Fruit fly (Drosophila melanogaster): ENCODE measurements around the gene CG42729.
A peak's percentile ranks its signal among the peaks of the same experiment; 100 is the strongest.

Gene CG42729

DNA sequence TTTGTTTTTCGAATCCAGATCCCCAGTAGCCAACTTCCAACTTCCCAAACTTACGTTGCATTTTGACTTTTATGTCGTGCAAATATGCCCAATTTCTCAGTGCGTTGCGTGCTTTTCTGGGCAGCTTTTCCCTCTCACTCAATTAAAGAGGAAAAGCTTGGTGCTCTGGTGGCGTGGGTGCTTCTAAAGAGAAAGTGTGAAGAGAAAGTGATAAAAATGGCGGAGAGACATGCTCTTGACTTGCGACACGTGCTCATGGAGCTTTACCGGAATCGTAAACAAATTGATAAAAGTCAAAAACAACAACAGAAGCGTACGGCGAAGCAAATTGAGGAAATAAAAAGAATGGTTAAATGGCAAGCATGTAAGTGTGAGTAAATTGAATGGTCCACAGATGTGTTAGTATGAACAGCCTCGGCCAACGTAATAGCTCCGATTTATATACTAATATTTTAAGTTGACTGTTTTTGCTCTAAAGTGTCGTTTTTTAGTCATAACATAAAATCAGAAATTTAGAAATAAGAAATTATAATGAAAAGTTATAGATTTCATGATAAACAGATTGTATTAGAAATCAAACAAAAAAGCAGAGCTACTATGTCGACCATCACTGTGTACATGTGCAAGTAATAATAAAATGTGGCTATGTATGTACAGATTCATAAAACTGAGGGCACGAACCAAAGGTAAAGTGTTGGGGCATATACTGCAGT is 33.3 kb downstream of the CG42729 start (continued):
- TF ChIP-seq CG33557 (GFP tag; optimal IDR thresholded peaks at IDR 0.05): no peak
- TF ChIP-seq CG30403 (GFP tag; optimal IDR thresholded peaks at IDR 0.05): peak; percentile 7
- no peak for TF ChIP-seq CG4707 (GFP tag; optimal IDR thresholded peaks at IDR 0.05)
- peak; percentile 82 for TF ChIP-seq cwo (GFP tag; optimal IDR thresholded peaks at IDR 0.05)
- no peak for TF ChIP-seq chn (GFP tag; optimal IDR thresholded peaks at IDR 0.05)
- no peak for TF ChIP-seq Dad (GFP tag; optimal IDR thresholded peaks at IDR 0.05)
- TF ChIP-seq E2f1 (GFP tag; IDR thresholded peaks at IDR 0.05): peak; percentile 34; the same call in 1 of the 2 replicates
- TF ChIP-seq CG12391 (tag; optimal IDR thresholded peaks at IDR 0.05): peak; percentile 5
- no peak for TF ChIP-seq ewg (GFP tag; optimal IDR thresholded peaks at IDR 0.05)
- no peak for TF ChIP-seq Sin3A (optimal IDR thresholded peaks at IDR 0.05)
- no peak for TF ChIP-seq CG7372 (GFP tag; IDR thresholded peaks at IDR 0.05)
- TF ChIP-seq tap (tag; optimal IDR thresholded peaks at IDR 0.05): peak; percentile 60
- TF ChIP-seq eve (GFP tag; optimal IDR thresholded peaks at IDR 0.05): no peak
- TF ChIP-seq CG1529 (GFP tag; optimal IDR thresholded peaks at IDR 0.05): no peak
- no peak for TF ChIP-seq CG10979 (tag; optimal IDR thresholded peaks at IDR 0.05)
- TF ChIP-seq vvl (GFP tag; IDR thresholded peaks at IDR 0.05): no peak
- TF ChIP-seq Jarid2 (GFP tag; optimal IDR thresholded peaks at IDR 0.05): peak; percentile 3
- no peak for TF ChIP-seq CG10565 (GFP tag; optimal IDR thresholded peaks at IDR 0.05)
- peak; percentile 34 for TF ChIP-seq bcd (GFP tag; optimal IDR thresholded peaks at IDR 0.05)
- TF ChIP-seq CG6654 (GFP tag; optimal IDR thresholded peaks at IDR 0.05): peak; percentile 16
- TF ChIP-seq CG2712 (tag; optimal IDR thresholded peaks at IDR 0.05): peak; percentile 25
- TF ChIP-seq NK7.1 (GFP tag; optimal IDR thresholded peaks at IDR 0.05): no peak
- TF ChIP-seq pan (optimal IDR thresholded peaks at IDR 0.05): no peak
- peak in 1 of 2 experiments; percentile 12 for TF ChIP-seq pan (GFP tag; optimal IDR thresholded peaks at IDR 0.05 in 1 of 2, IDR thresholded peaks at IDR 0.05 in 1 of 2)
- peak; percentile 44 for TF ChIP-seq CG18599 (GFP tag; optimal IDR thresholded peaks at IDR 0.05)
- no peak for TF ChIP-seq croc (GFP tag; conservative IDR thresholded peaks at IDR 0.05)
- TF ChIP-seq pita (GFP tag; optimal IDR thresholded peaks at IDR 0.05): no peak
- peak; percentile 16 for TF ChIP-seq CG1603 (tag; optimal IDR thresholded peaks at IDR 0.05)
- peak; percentile 32 for TF ChIP-seq Max (GFP tag; optimal IDR thresholded peaks at IDR 0.05)
- no peak for TF ChIP-seq Vsx1 (GFP tag; optimal IDR thresholded peaks at IDR 0.05)
- TF ChIP-seq da (GFP tag; optimal IDR thresholded peaks at IDR 0.05): no peak
- TF ChIP-seq row (GFP tag; IDR thresholded peaks at IDR 0.05): peak; percentile 63
- no peak for TF ChIP-seq CG15011 (GFP tag; optimal IDR thresholded peaks at IDR 0.05)
- peak; percentile 40 for TF ChIP-seq ATbp (GFP tag; optimal IDR thresholded peaks at IDR 0.05)
- peak; percentile 60; the same call in 1 of the 3 replicates for TF ChIP-seq CG34422 (GFP tag; IDR thresholded peaks at IDR 0.05)
- TF ChIP-seq CG16779 (GFP tag; IDR thresholded peaks at IDR 0.05): no peak
- TF ChIP-seq ranshi (GFP tag; IDR thresholded peaks at IDR 0.05): 0 out of 2 replicates have a peak, but pooled peaks have one; percentile 12
- TF ChIP-seq Fer1 (GFP tag; optimal IDR thresholded peaks at IDR 0.05): peak; percentile 28
- peak; percentile 58; the same call in 1 of the 2 replicates for TF ChIP-seq seq (GFP tag; IDR thresholded peaks at IDR 0.05)
- peak; percentile 75 to 85 for TF ChIP-seq Trl (optimal IDR thresholded peaks at IDR 0.05)
- no peak for TF ChIP-seq Trl (GFP tag; optimal IDR thresholded peaks at IDR 0.05)
- no peak for TF ChIP-seq CG12744 (GFP tag; optimal IDR thresholded peaks at IDR 0.05)
- peak; percentile 14 for TF ChIP-seq az2 (GFP tag; optimal IDR thresholded peaks at IDR 0.05)
- peak; percentile 21; the same call in 1 of the 2 replicates for TF ChIP-seq CG13287 (GFP tag; IDR thresholded peaks at IDR 0.05; ENCODE audit: partially characterized antibody)

Data from whole organism, embryonic.